Worm (Caenorhabditis elegans): Measurements from ENCODE around the gene W01D2.3.

DNA sequence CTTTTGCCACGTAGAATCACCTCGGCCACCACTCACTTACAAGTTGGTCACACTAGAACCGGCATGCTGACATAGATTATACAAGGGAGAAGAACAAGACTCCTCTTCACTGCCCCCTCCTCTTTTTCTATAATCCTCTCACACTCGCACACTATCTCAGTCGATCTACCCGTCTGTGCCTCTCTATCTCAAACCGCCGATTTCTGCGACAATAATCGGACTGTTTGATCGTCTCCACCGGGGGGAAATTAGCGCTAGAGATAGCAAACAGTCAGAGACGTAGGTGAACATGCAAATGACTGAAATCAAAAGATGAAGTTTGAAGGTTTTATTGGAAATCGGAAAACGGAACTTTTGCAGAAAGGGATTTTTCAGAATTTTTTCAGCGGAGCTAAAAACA lies 18.3 kb upstream of the W01D2.3 start:
- TF ChIP-seq dao-5 (tag; optimal IDR thresholded peaks at IDR 0.05): no peak
- TF ChIP-seq him-1 (tag; optimal IDR thresholded peaks at IDR 0.05): no peak
